Worm (Caenorhabditis elegans): ENCODE results near the gene col-17.

- no peak for TF ChIP-seq med-1 (GFP tag; optimal IDR thresholded peaks at IDR 0.05; ENCODE audit: insufficient read depth)
- TF ChIP-seq klf-2 (GFP tag; conservative IDR thresholded peaks at IDR 0.05), result no peak
- TF ChIP-seq ztf-29 (GFP tag; IDR thresholded peaks at IDR 0.05), result no peak
- no peak for TF ChIP-seq ref-1 (GFP tag; conservative IDR thresholded peaks at IDR 0.05)
- no peak for TF ChIP-seq flt-1 (GFP tag; IDR thresholded peaks at IDR 0.05)
- TF ChIP-seq ztf-23 (GFP tag; IDR thresholded peaks at IDR 0.05), result no peak
- TF ChIP-seq T22C8.4 (GFP tag; IDR thresholded peaks at IDR 0.05), result no peak
- TF ChIP-seq tab-1 (GFP tag; IDR thresholded peaks at IDR 0.05), result no peak
Measured at ce11 chrII:4869793-4870343, 2.5 kb upstream of the col-17 start.
